Worm (Caenorhabditis elegans): ENCODE results near the gene srb-17.

The srb-17 gene

DNA sequence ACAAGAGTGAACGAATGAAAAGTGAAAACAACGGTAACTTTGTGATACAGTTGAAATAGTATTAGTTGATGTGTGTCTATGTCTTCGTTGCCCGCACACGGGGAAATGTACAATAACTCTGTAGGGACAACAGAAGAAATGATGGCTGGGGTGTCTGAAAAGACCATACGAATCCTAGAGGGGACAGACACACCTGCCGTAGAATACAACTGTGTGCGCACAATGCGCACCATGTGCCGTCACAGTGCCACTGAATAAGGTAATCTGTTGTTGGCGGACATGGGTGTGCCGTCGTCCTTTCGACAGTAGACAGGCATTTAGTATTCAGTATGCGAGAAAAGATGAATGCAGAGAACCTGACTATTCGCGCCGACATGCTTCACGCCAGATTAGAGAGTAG, 35.8 kb downstream of the srb-17 start:
- TF ChIP-seq mes-2 (tag; optimal IDR thresholded peaks at IDR 0.05; ENCODE audit: poor library complexity, severe bottlenecking) (peak; percentile 28), unc-62 (GFP tag; optimal IDR thresholded peaks at IDR 0.05 in 1 of 2) (no peak), unc-62 (tag; optimal IDR thresholded peaks at IDR 0.05) (no peak), nhr-28 (tag; optimal IDR thresholded peaks at IDR 0.05) (peak; percentile 49), dve-1 (tag; optimal IDR thresholded peaks at IDR 0.05; ENCODE audit: insufficient read depth) (peak; percentile 10), aha-1 (tag) (peak; percentile 84), mxl-3 (GFP tag; optimal IDR thresholded peaks at IDR 0.05) (peak; percentile 70), nhr-42 (GFP tag; IDR thresholded peaks at IDR 0.05) (no peak), hlh-30 (tag; optimal IDR thresholded peaks at IDR 0.05; ENCODE audit: insufficient read depth) (peak; percentile 17), cey-2 (tag; optimal IDR thresholded peaks at IDR 0.05; ENCODE audit: borderline replicate concordance, insufficient read depth) (no peak)

ce11 chrIV:10420440-10420839, 36.6 kb downstream of the srb-17 start:
- TF ChIP-seq daf-16 (GFP tag; optimal IDR thresholded peaks at IDR 0.05) (no peak), daf-16 (tag; optimal IDR thresholded peaks at IDR 0.05) (peak; percentile 76), tag-97 (GFP tag; IDR thresholded peaks at IDR 0.05) (no peak), nhr-41 (GFP tag; IDR thresholded peaks at IDR 0.05) (no peak), nhr-48 (tag; optimal IDR thresholded peaks at IDR 0.05) (no peak), daf-12 (tag; optimal IDR thresholded peaks at IDR 0.05) (no peak), daf-8 (GFP tag; IDR thresholded peaks at IDR 0.05) (no peak), rbr-2 (tag; optimal IDR thresholded peaks at IDR 0.05) (no peak), Y5F2A.4 (GFP tag; optimal IDR thresholded peaks at IDR 0.05) (no peak), hmg-1.1 (GFP tag; IDR thresholded peaks at IDR 0.05) (no peak), nhr-25 (tag; optimal IDR thresholded peaks at IDR 0.05; ENCODE audit: borderline replicate concordance, insufficient read depth) (no peak), nhr-237 (tag; optimal IDR thresholded peaks at IDR 0.05) (no peak), lir-3 (tag; optimal IDR thresholded peaks at IDR 0.05) (no peak), zip-11 (GFP tag; IDR thresholded peaks at IDR 0.05) (no peak), pqm-1 (tag; optimal IDR thresholded peaks at IDR 0.05) (peak; percentile 14), ceh-44 (GFP tag; IDR thresholded peaks at IDR 0.05) (no peak), dmd-9 (GFP tag; IDR thresholded peaks at IDR 0.05) (no peak), R02D3.7 (tag; optimal IDR thresholded peaks at IDR 0.05) (no peak), php-3 (GFP tag; IDR thresholded peaks at IDR 0.05) (peak; percentile 71), hlh-30 (tag; optimal IDR thresholded peaks at IDR 0.05; ENCODE audit: insufficient read depth) (no peak), unc-130 (GFP tag; optimal IDR thresholded peaks at IDR 0.05) (no peak), hlh-11 (tag; optimal IDR thresholded peaks at IDR 0.05) (peak; percentile 29), cey-2 (tag; optimal IDR thresholded peaks at IDR 0.05; ENCODE audit: borderline replicate concordance, insufficient read depth) (no peak), ceh-20 (GFP tag; IDR thresholded peaks at IDR 0.05) (no peak), dve-1 (tag; optimal IDR thresholded peaks at IDR 0.05; ENCODE audit: insufficient read depth) (peak; percentile 22), nhr-102 (tag; optimal IDR thresholded peaks at IDR 0.05) (no peak), duxl-1 (tag; optimal IDR thresholded peaks at IDR 0.05; ENCODE audit: poor library complexity) (no peak), ceh-82 (tag; optimal IDR thresholded peaks at IDR 0.05) (no peak), nhr-28 (tag; optimal IDR thresholded peaks at IDR 0.05) (peak; percentile 67), mdt-29 (GFP tag; IDR thresholded peaks at IDR 0.05) (no peak), snpc-1.2 (GFP tag; IDR thresholded peaks at IDR 0.05) (no peak), zip-2 (tag; optimal IDR thresholded peaks at IDR 0.05) (no peak), D1046.2 (GFP tag; IDR thresholded peaks at IDR 0.05) (no peak), F26F4.8 (GFP tag; conservative IDR thresholded peaks at IDR 0.05) (no peak), mes-2 (tag; optimal IDR thresholded peaks at IDR 0.05; ENCODE audit: poor library complexity, severe bottlenecking) (no peak), dmd-6 (GFP tag; IDR thresholded peaks at IDR 0.05) (peak; percentile 57), nhr-76 (tag; optimal IDR thresholded peaks at IDR 0.05) (no peak), nhr-6 (tag; optimal IDR thresholded peaks at IDR 0.05) (peak; percentile 1), ztf-11 (tag; optimal IDR thresholded peaks at IDR 0.05) (no peak), attf-4 (tag; optimal IDR thresholded peaks at IDR 0.05) (no peak), egl-43 (GFP tag; IDR thresholded peaks at IDR 0.05) (no peak), mxl-2 (GFP tag; conservative IDR thresholded peaks at IDR 0.05) (no peak), nhr-42 (GFP tag; IDR thresholded peaks at IDR 0.05) (no peak), mxl-3 (GFP tag; optimal IDR thresholded peaks at IDR 0.05) (peak; percentile 36), gei-8 (GFP tag; optimal IDR thresholded peaks at IDR 0.05) (no peak), lin-38 (GFP tag; IDR thresholded peaks at IDR 0.05) (no peak)
